Fruit fly (Drosophila melanogaster): ENCODE data around the gene CG9168.

Gene CG9168

DNA sequence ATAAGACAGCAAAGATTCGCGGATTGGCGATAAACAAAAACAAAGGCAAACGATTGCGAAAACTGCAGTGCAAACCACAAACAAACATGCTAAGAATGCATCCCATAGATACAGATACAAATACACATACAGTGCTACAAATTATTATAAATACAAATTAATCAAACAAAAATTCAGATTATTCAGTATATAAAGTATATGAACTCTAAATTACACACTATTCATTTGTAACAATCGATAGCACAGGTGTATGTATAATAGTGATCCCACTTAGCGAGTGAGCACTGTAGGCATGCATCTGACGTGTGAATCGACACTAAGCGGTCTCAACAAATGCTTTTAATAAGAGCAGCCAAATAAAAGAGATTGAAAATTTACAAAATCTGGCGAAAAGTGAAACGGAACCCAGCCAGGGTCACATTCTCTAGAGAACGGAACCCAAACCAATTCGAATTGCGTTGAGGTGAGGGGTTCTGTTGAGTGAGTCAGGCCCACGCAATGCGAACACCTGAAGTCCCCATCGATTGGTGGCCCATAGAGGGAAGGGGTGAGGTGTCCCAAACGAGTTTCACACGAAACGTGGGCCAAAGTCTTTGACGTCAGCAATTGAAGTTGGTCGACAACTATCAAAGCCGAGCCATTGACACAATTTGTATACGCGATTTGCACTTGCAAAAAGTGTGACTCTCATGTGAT, 36.3 kb upstream of the CG9168 start (continued):
- TF ChIP-seq lbe (GFP tag; optimal IDR thresholded peaks at IDR 0.05) (peak; percentile 38), trem (tag; optimal IDR thresholded peaks at IDR 0.05) (no peak), onecut (GFP tag; IDR thresholded peaks at IDR 0.05) (peak; percentile 63), CG1603 (tag; optimal IDR thresholded peaks at IDR 0.05) (peak; percentile 46), maf-S (GFP tag; optimal IDR thresholded peaks at IDR 0.05) (no peak), CG14667 (GFP tag; IDR thresholded peaks at IDR 0.05) (peak; percentile 44; the same call in 1 of the 2 replicates), CG32767 (GFP tag; IDR thresholded peaks at IDR 0.05) (no peak), CG15696 (tag; optimal IDR thresholded peaks at IDR 0.05) (no peak), CG8089 (GFP tag; optimal IDR thresholded peaks at IDR 0.05) (no peak), danr (GFP tag; IDR thresholded peaks at IDR 0.05) (no peak), CG17361 (GFP tag; IDR thresholded peaks at IDR 0.05) (peak; percentile 43; the same call in 1 of the 3 replicates), Xrp1 (GFP tag; IDR thresholded peaks at IDR 0.05) (0 out of 2 replicates have a peak, but pooled peaks have one; percentile 19), CG6175 (GFP tag; IDR thresholded peaks at IDR 0.05) (0 out of 3 replicates have a peak, but pooled peaks have one; percentile 20), gcm2 (GFP tag; optimal IDR thresholded peaks at IDR 0.05) (no peak), ftz-f1 (GFP tag; optimal IDR thresholded peaks at IDR 0.05) (no peak), CG2678 (tag; optimal IDR thresholded peaks at IDR 0.05) (peak; percentile 3), CG15269 (tag; optimal IDR thresholded peaks at IDR 0.05) (peak; percentile 21), sd (tag; optimal IDR thresholded peaks at IDR 0.05) (peak; percentile 86), dmrt99B (tag; optimal IDR thresholded peaks at IDR 0.05) (peak; percentile 13), Kr (GFP tag; optimal IDR thresholded peaks at IDR 0.05) (no peak), Rfx (GFP tag; IDR thresholded peaks at IDR 0.05) (peak; percentile 10; the same call in 1 of the 2 replicates), row (GFP tag; IDR thresholded peaks at IDR 0.05) (0 out of 3 replicates have a peak, but pooled peaks have one; percentile 18), chinmo (GFP tag; IDR thresholded peaks at IDR 0.05; ENCODE audit: partially characterized antibody) (peak; percentile 41; the same call in 1 of the 4 replicates), nmo (GFP tag; optimal IDR thresholded peaks at IDR 0.05) (peak; percentile 18), Stat92E (GFP tag; optimal IDR thresholded peaks at IDR 0.05) (no peak), Dek (tag; optimal IDR thresholded peaks at IDR 0.05) (no peak)

DNA sequence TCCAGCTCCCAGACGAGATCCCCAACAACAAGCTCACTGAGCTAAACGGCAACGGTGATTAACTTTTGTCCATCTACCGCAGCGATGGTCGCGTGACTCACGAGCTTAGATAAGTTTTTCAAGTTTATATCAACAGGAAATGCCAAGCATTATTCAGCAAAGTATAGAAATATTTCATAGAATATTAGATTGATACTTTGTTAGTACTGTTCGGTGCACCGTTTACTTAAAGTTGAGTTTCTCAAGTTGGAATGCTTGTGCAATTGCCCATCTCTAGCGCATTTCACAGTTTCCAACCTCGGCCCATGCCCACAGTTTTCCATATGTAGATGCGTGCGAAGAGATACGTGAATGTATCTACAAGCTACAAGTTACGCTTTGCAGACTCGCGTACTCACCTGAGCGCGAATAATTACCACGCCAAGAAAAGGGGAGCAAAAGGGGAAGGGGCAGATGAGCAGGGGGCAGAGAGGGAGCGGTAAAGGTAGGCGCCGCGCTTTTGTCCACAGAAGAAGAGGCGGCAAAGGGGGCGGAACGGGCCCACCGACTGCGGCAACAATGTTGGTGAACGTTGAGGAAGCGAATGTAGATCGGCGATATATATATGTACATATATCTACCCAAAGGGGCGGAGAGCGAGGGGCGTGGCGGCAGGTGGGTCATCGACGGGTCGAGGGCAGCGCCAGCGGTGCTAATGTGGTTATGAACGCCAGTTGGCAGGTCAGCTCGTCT, 34.7 kb upstream of the CG9168 start:
- peak; percentile 50; the same call in 1 of the 2 replicates for TF ChIP-seq bbx (GFP tag; IDR thresholded peaks at IDR 0.05; ENCODE audit: partially characterized antibody)
- peak; percentile 22 for TF ChIP-seq CG1602 (GFP tag; optimal IDR thresholded peaks at IDR 0.05)
- TF ChIP-seq tin (GFP tag; optimal IDR thresholded peaks at IDR 0.05), result peak; percentile 18
- peak; percentile 78 for TF ChIP-seq row (GFP tag; IDR thresholded peaks at IDR 0.05)
- TF ChIP-seq luna (GFP tag; optimal IDR thresholded peaks at IDR 0.05), result no peak
- TF ChIP-seq kay (GFP tag; optimal IDR thresholded peaks at IDR 0.05), result peak; percentile 4
- TF ChIP-seq CG12942 (GFP tag; optimal IDR thresholded peaks at IDR 0.05), result no peak
- 0 out of 3 replicates have a peak, but pooled peaks have one; percentile 45 for TF ChIP-seq vnd (GFP tag; IDR thresholded peaks at IDR 0.05; ENCODE audit: partially characterized antibody)
- peak; percentile 72 for TF ChIP-seq stc (GFP tag; IDR thresholded peaks at IDR 0.05)
- TF ChIP-seq tap (tag; optimal IDR thresholded peaks at IDR 0.05), result peak; percentile 29
- peak; percentile 9 for TF ChIP-seq trh (GFP tag; optimal IDR thresholded peaks at IDR 0.05)
- TF ChIP-seq B-H1 (GFP tag; IDR thresholded peaks at IDR 0.05), result peak; percentile 26; the same call in 2 of the 3 replicates
- peak; percentile 64; the same call in 2 of the 3 replicates for TF ChIP-seq knrl (GFP tag; IDR thresholded peaks at IDR 0.05; ENCODE audit: partially characterized antibody)
- peak; percentile 41; the same call in 1 of the 2 replicates for TF ChIP-seq HLH3B (GFP tag; IDR thresholded peaks at IDR 0.05)
- TF ChIP-seq Rfx (GFP tag; IDR thresholded peaks at IDR 0.05), result peak; percentile 60
- 0 out of 2 replicates have a peak, but pooled peaks have one; percentile 5 for TF ChIP-seq CG4730 (GFP tag; IDR thresholded peaks at IDR 0.05)
- no peak for TF ChIP-seq ase (GFP tag; IDR thresholded peaks at IDR 0.05)
- peak; percentile 70 for TF ChIP-seq CG11504 (tag; optimal IDR thresholded peaks at IDR 0.05)
- peak; percentile 54 for TF ChIP-seq lab (GFP tag; optimal IDR thresholded peaks at IDR 0.05)
- peak; percentile 57 for TF ChIP-seq Xbp1 (GFP tag; optimal IDR thresholded peaks at IDR 0.05)
- TF ChIP-seq CG18599 (GFP tag; optimal IDR thresholded peaks at IDR 0.05), result peak; percentile 6
- TF ChIP-seq jigr1 (GFP tag; IDR thresholded peaks at IDR 0.05), result no peak
- peak; percentile 41 for TF ChIP-seq Abd-B (GFP tag; optimal IDR thresholded peaks at IDR 0.05)

All from whole organism, embryonic.